Worm (Caenorhabditis elegans) whole organism, midembryonic: ENCODE measurements around the gene F11D11.4.

ENCODE experiments used
- T22C8.4 ChIP-seq: fragments of 200-800 bp; sonication (Bioruptor generic); IDR thresholded peaks from 2 replicates; pipeline ENCODE4 v1.3.6; 2022; ENCODE audit warnings: missing genetic modification characterization, missing compliant biosample characterization
- med-1 ChIP-seq: sonication (generic microtip); optimal IDR thresholded peaks from 2 replicates; lab custom pipeline; 2017; ENCODE audit warnings: missing genetic modification characterization, mild to moderate bottlenecking, missing compliant biosample characterization, antibody characterized with exemption, missing genetic modification reagents; ENCODE audit not compliant: insufficient read depth

DNA sequence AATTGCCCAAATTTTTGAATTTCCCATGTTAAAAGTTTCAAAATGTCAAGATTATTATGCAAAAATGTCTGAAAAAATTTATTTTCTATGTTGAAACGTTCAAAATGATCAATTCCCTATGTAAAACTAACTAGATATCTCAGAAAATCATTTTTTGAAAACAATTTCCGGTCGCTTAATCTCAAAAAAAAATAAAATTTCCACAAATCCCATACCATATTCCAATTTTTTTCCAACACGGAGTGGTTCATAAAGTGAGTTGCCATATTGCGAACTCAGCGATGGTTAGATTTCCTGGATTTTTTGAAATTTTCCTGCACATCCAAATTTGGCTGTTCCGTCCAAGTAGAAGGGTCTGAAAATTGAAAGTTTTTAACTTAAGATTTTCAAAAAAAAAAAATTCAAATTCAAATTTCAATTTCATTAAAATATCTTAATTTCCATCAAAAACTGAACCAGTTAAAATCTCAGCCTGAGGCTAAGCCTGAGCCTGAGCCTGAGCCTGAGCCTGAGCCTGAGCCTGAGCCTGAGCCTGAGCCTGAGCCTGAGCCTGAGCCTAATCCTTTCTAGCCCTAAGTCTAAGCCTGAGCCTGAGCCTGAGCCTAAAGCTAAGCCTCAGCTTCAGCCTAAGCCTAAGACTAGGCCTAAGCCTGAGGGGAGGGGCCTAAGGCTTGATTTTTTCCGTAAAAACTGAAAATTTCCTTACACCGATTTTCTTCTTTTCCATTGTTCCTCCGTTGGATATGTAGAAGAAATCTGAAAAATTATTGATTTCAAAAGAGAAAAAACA, 38.5 kb upstream of the F11D11.4 start:
- no peak for TF ChIP-seq med-1
- 0 out of 2 replicates have a peak, but pooled peaks have one; percentile 12 for TF ChIP-seq T22C8.4
